Worm (Caenorhabditis elegans): ENCODE measurements around the gene sre-44.

ce11 chrII:13903482-13903881 is 45.9 kb upstream of the sre-44 start:
- no peak for TF ChIP-seq pqm-1 (tag; optimal IDR thresholded peaks at IDR 0.05)
- TF ChIP-seq pag-3 (tag; optimal IDR thresholded peaks at IDR 0.05; ENCODE audit: borderline replicate concordance) = no peak
- no peak for TF ChIP-seq ama-1 (optimal IDR thresholded peaks at IDR 0.05)
- TF ChIP-seq nhr-11 (tag; optimal IDR thresholded peaks at IDR 0.05) = no peak
- no peak for TF ChIP-seq ahr-1 (tag; optimal IDR thresholded peaks at IDR 0.05)
- no peak for TF ChIP-seq tbx-2 (tag; optimal IDR thresholded peaks at IDR 0.05)
- no peak for TF ChIP-seq ceh-9 (tag; optimal IDR thresholded peaks at IDR 0.05)
- TF ChIP-seq lim-6 (tag; optimal IDR thresholded peaks at IDR 0.05) = no peak
- TF ChIP-seq K09A11.1 (tag; optimal IDR thresholded peaks at IDR 0.05; ENCODE audit: insufficient read depth) = no peak
- TF ChIP-seq dmd-4 (tag; optimal IDR thresholded peaks at IDR 0.05; ENCODE audit: borderline replicate concordance) = no peak
- TF ChIP-seq sox-2 (GFP tag; IDR thresholded peaks at IDR 0.05) = no peak
- no peak for TF ChIP-seq che-1 (tag; optimal IDR thresholded peaks at IDR 0.05)
- TF ChIP-seq unc-86 (tag; optimal IDR thresholded peaks at IDR 0.05) = no peak
- no peak for TF ChIP-seq hlh-8 (tag; optimal IDR thresholded peaks at IDR 0.05)
